In genomic region chr3R:29983073-29983544, dm6 we compare ENCODE assay signal across 4 fruit fly cellular contexts.
TF ChIP-seq lines count a peak whose summit lies in the region.

CG7896 (plus strand) TSS chr3R:29983426.

- TF ChIP-seq CTCF in whole organism, embryonic (GFP tag; optimal IDR thresholded peaks at IDR 0.05; lab: Kevin White, UChicago), result no peak

TF ChIP-seq in whole organism, embryonic, 481 proteins besides CTCF, POLR2A, EP300 and RAD21 (continues in another document):
- TF ChIP-seq CG3995 (GFP tag; optimal IDR thresholded peaks at IDR 0.05; lab: Kevin White, UChicago), result peak; percentile 26
- peak; percentile 52 for TF ChIP-seq wdn (GFP tag; IDR thresholded peaks at IDR 0.05; lab: Robert Waterston, UW)
- no peak for TF ChIP-seq ac (GFP tag; optimal IDR thresholded peaks at IDR 0.05; lab: Kevin White, UChicago)
- TF ChIP-seq esg (GFP tag; conservative IDR thresholded peaks at IDR 0.05; lab: Robert Waterston, UW), result peak; percentile 69
- TF ChIP-seq pfk (GFP tag; optimal IDR thresholded peaks at IDR 0.05; lab: Kevin White, UChicago), result no peak
- TF ChIP-seq CG17829 (tag; optimal IDR thresholded peaks at IDR 0.05; lab: Kevin White, UChicago), result peak; percentile 86
- TF ChIP-seq Dip2 (GFP tag; IDR thresholded peaks at IDR 0.05; lab: Robert Waterston, UW), result no peak
- no peak for TF ChIP-seq da (GFP tag; optimal IDR thresholded peaks at IDR 0.05; lab: Kevin White, UChicago)
- TF ChIP-seq Eip74EF (GFP tag; optimal IDR thresholded peaks at IDR 0.05; lab: Kevin White, UChicago), result peak in 1 of 2 experiments; percentile 22
- peak; percentile 76; the same call in 1 of the 3 replicates for TF ChIP-seq CG11456 (GFP tag; IDR thresholded peaks at IDR 0.05; lab: Robert Waterston, UW)
- TF ChIP-seq ham (GFP tag; IDR thresholded peaks at IDR 0.05; lab: Robert Waterston, UW), result 0 out of 2 replicates have a peak, but pooled peaks have one; percentile 38
- peak; percentile 82 for TF ChIP-seq Aef1 (GFP tag; IDR thresholded peaks at IDR 0.05; lab: Robert Waterston, UW)
- peak; percentile 56 for TF ChIP-seq ems (GFP tag; optimal IDR thresholded peaks at IDR 0.05; lab: Kevin White, UChicago)
- no peak for TF ChIP-seq fru (optimal IDR thresholded peaks at IDR 0.05; lab: Kevin White, UChicago)
- TF ChIP-seq Side (GFP tag; optimal IDR thresholded peaks at IDR 0.05; lab: Kevin White, UChicago), result no peak
- TF ChIP-seq shn (GFP tag; optimal IDR thresholded peaks at IDR 0.05; lab: Kevin White, UChicago), result no peak
- no peak for TF ChIP-seq emc (GFP tag; optimal IDR thresholded peaks at IDR 0.05; lab: Kevin White, UChicago)
- no peak for TF ChIP-seq CG14965 (GFP tag; optimal IDR thresholded peaks at IDR 0.05; lab: Kevin White, UChicago; ENCODE audit: borderline replicate concordance)
- TF ChIP-seq nmo (GFP tag; optimal IDR thresholded peaks at IDR 0.05; lab: Kevin White, UChicago), result peak; percentile 89
- peak; percentile 8 for TF ChIP-seq jing (GFP tag; optimal IDR thresholded peaks at IDR 0.05; lab: Kevin White, UChicago)
- TF ChIP-seq CG10543 (GFP tag; optimal IDR thresholded peaks at IDR 0.05; lab: Kevin White, UChicago), result peak; percentile 74
- no peak for TF ChIP-seq CG13894 (tag; optimal IDR thresholded peaks at IDR 0.05; lab: Kevin White, UChicago)
- TF ChIP-seq Med (GFP tag; lab: Kevin White, UChicago), result peak; percentile 87

TF ChIP-seq in whole organism, prepupa, 60 proteins besides CTCF, POLR2A, EP300 and RAD21 (continues in another document):
- TF ChIP-seq spab (GFP tag; optimal IDR thresholded peaks at IDR 0.05; lab: Kevin White, UChicago) (peak; percentile 69), fkh (GFP tag; optimal IDR thresholded peaks at IDR 0.05; lab: Kevin White, UChicago) (peak; percentile 12), CG31627 (GFP tag; optimal IDR thresholded peaks at IDR 0.05; lab: Kevin White, UChicago) (peak; percentile 67), CG1621 (tag; optimal IDR thresholded peaks at IDR 0.05; lab: Kevin White, UChicago) (peak; percentile 50), Eip75B (GFP tag; optimal IDR thresholded peaks at IDR 0.05; lab: Kevin White, UChicago) (peak; percentile 76), CG7368 (GFP tag; optimal IDR thresholded peaks at IDR 0.05; lab: Kevin White, UChicago) (peak; percentile 74), fd85E (GFP tag; optimal IDR thresholded peaks at IDR 0.05; lab: Kevin White, UChicago) (peak; percentile 34), dac (GFP tag; optimal IDR thresholded peaks at IDR 0.05; lab: Kevin White, UChicago) (peak; percentile 67), Ets21C (GFP tag; optimal IDR thresholded peaks at IDR 0.05; lab: Kevin White, UChicago) (peak; percentile 69), CG6792 (GFP tag; optimal IDR thresholded peaks at IDR 0.05; lab: Kevin White, UChicago) (peak; percentile 87), vri (GFP tag; optimal IDR thresholded peaks at IDR 0.05; lab: Kevin White, UChicago) (peak; percentile 72), lz (GFP tag; optimal IDR thresholded peaks at IDR 0.05; lab: Kevin White, UChicago) (peak; percentile 83), CG3919 (GFP tag; optimal IDR thresholded peaks at IDR 0.05; lab: Kevin White, UChicago) (peak; percentile 83), CG8119 (GFP tag; IDR thresholded peaks at IDR 0.05; lab: Robert Waterston, UW) (peak; percentile 93), net (GFP tag; optimal IDR thresholded peaks at IDR 0.05; lab: Kevin White, UChicago) (peak; percentile 78), svp (GFP tag; lab: Kevin White, UChicago) (peak; percentile 97), OdsH (GFP tag; optimal IDR thresholded peaks at IDR 0.05; lab: Kevin White, UChicago) (no peak), Sox102F (GFP tag; optimal IDR thresholded peaks at IDR 0.05; lab: Kevin White, UChicago) (peak; percentile 80), CG6854 (GFP tag; optimal IDR thresholded peaks at IDR 0.05; lab: Kevin White, UChicago) (peak; percentile 67), Blimp-1 (GFP tag; optimal IDR thresholded peaks at IDR 0.05; lab: Kevin White, UChicago) (peak; percentile 49), Gug (GFP tag; IDR thresholded peaks at IDR 0.05; lab: Robert Waterston, UW) (peak; percentile 80), CG11762 (GFP tag; optimal IDR thresholded peaks at IDR 0.05; lab: Kevin White, UChicago; ENCODE audit: insufficient read depth) (peak; percentile 65), fd59A (GFP tag; optimal IDR thresholded peaks at IDR 0.05; lab: Kevin White, UChicago) (peak; percentile 76), Hr38 (GFP tag; optimal IDR thresholded peaks at IDR 0.05; lab: Kevin White, UChicago) (no peak)

TF ChIP-seq in whole organism, pupa, 21 proteins besides CTCF, POLR2A, EP300 and RAD21:
- TF ChIP-seq CG12605 (GFP tag; IDR thresholded peaks at IDR 0.05; lab: Robert Waterston, UW) (peak; percentile 40; the same call in 1 of the 2 replicates), Ets98B (GFP tag; IDR thresholded peaks at IDR 0.05; lab: Robert Waterston, UW) (peak; percentile 81), Snoo (tag; optimal IDR thresholded peaks at IDR 0.05; lab: Kevin White, UChicago) (peak; percentile 78), CG4496 (GFP tag; IDR thresholded peaks at IDR 0.05; lab: Robert Waterston, UW) (peak; percentile 88), CG10348 (GFP tag; IDR thresholded peaks at IDR 0.05; lab: Robert Waterston, UW) (no peak), CG13204 (GFP tag; optimal IDR thresholded peaks at IDR 0.05; lab: Kevin White, UChicago) (peak; percentile 80), D1 (tag; optimal IDR thresholded peaks at IDR 0.05; lab: Kevin White, UChicago) (no peak), EcR (GFP tag; optimal IDR thresholded peaks at IDR 0.05; lab: Kevin White, UChicago) (no peak), rn (GFP tag; IDR thresholded peaks at IDR 0.05; lab: Robert Waterston, UW) (peak; percentile 79), CG17806 (tag; optimal IDR thresholded peaks at IDR 0.05; lab: Kevin White, UChicago) (peak; percentile 64), CG8301 (tag; optimal IDR thresholded peaks at IDR 0.05; lab: Kevin White, UChicago) (peak; percentile 76), CG14655 (GFP tag; optimal IDR thresholded peaks at IDR 0.05; lab: Kevin White, UChicago) (no peak), gl (tag; optimal IDR thresholded peaks at IDR 0.05; lab: Kevin White, UChicago) (peak; percentile 4), fd96Ca (GFP tag; IDR thresholded peaks at IDR 0.05; lab: Robert Waterston, UW) (peak; percentile 78), CG32121 (GFP tag; IDR thresholded peaks at IDR 0.05; lab: Robert Waterston, UW) (peak; percentile 91), Pif1A (GFP tag; optimal IDR thresholded peaks at IDR 0.05; lab: Kevin White, UChicago) (peak; percentile 84), CG15710 (tag; optimal IDR thresholded peaks at IDR 0.05; lab: Kevin White, UChicago) (peak; percentile 74), CG8159 (tag; optimal IDR thresholded peaks at IDR 0.05; lab: Kevin White, UChicago) (peak; percentile 83), CG34367 (tag; optimal IDR thresholded peaks at IDR 0.05; lab: Kevin White, UChicago) (peak; percentile 68), Pif1B (GFP tag; optimal IDR thresholded peaks at IDR 0.05; lab: Kevin White, UChicago) (peak; percentile 92), CG9948 (tag; optimal IDR thresholded peaks at IDR 0.05; lab: Kevin White, UChicago) (peak; percentile 67)

TF ChIP-seq in whole organism, wandering third instar larva, 38 proteins besides CTCF, POLR2A, EP300 and RAD21 (continues in another document):
- TF ChIP-seq Dif (GFP tag; optimal IDR thresholded peaks at IDR 0.05; lab: Kevin White, UChicago; ENCODE audit: partially characterized antibody) (peak; percentile 17), h (GFP tag; optimal IDR thresholded peaks at IDR 0.05; lab: Kevin White, UChicago) (peak; percentile 94), pan (optimal IDR thresholded peaks at IDR 0.05; lab: Kevin White, UChicago) (no peak), CG32264 (GFP tag; optimal IDR thresholded peaks at IDR 0.05; lab: Kevin White, UChicago) (peak; percentile 37), usp (GFP tag; optimal IDR thresholded peaks at IDR 0.05; lab: Kevin White, UChicago) (no peak), rgr (GFP tag; optimal IDR thresholded peaks at IDR 0.05; lab: Kevin White, UChicago) (peak; percentile 85), Vsx2 (GFP tag; optimal IDR thresholded peaks at IDR 0.05; lab: Kevin White, UChicago; ENCODE audit: partially characterized antibody) (peak; percentile 54), Hr83 (GFP tag; optimal IDR thresholded peaks at IDR 0.05; lab: Kevin White, UChicago; ENCODE audit: poor library complexity, severe bottlenecking) (peak; percentile 62), sv (GFP tag; optimal IDR thresholded peaks at IDR 0.05; lab: Kevin White, UChicago) (no peak), fru (GFP tag; optimal IDR thresholded peaks at IDR 0.05; lab: Kevin White, UChicago) (peak; percentile 85), CG9705 (GFP tag; optimal IDR thresholded peaks at IDR 0.05; lab: Kevin White, UChicago) (peak; percentile 78), dmrt93B (GFP tag; optimal IDR thresholded peaks at IDR 0.05; lab: Kevin White, UChicago) (peak; percentile 70), sage (GFP tag; optimal IDR thresholded peaks at IDR 0.05; lab: Kevin White, UChicago) (peak; percentile 61), dl (GFP tag; optimal IDR thresholded peaks at IDR 0.05; lab: Kevin White, UChicago; ENCODE audit: insufficient read depth in 1 of 2, partially characterized antibody in 2 of 2) (no peak), dsf (GFP tag; optimal IDR thresholded peaks at IDR 0.05; lab: Kevin White, UChicago; ENCODE audit: borderline replicate concordance) (peak; percentile 41), woc (GFP tag; optimal IDR thresholded peaks at IDR 0.05; lab: Kevin White, UChicago) (peak; percentile 95), psq (GFP tag; optimal IDR thresholded peaks at IDR 0.05; lab: Kevin White, UChicago) (peak; percentile 86), brk (GFP tag; optimal IDR thresholded peaks at IDR 0.05; lab: Kevin White, UChicago) (no peak), Myc (optimal IDR thresholded peaks at IDR 0.05; lab: Kevin White, UChicago) (no peak), Sp1 (GFP tag; optimal IDR thresholded peaks at IDR 0.05; lab: Kevin White, UChicago) (peak; percentile 85), GATAd (GFP tag; optimal IDR thresholded peaks at IDR 0.05; lab: Kevin White, UChicago) (no peak), N (GFP tag; optimal IDR thresholded peaks at IDR 0.05; lab: Kevin White, UChicago) (no peak), Rel (GFP tag; optimal IDR thresholded peaks at IDR 0.05; lab: Kevin White, UChicago) (peak; percentile 83), Rel (tag; optimal IDR thresholded peaks at IDR 0.05; lab: Kevin White, UChicago) (peak; percentile 59), Hr78 (GFP tag; optimal IDR thresholded peaks at IDR 0.05; lab: Kevin White, UChicago) (no peak), CrebA (GFP tag; optimal IDR thresholded peaks at IDR 0.05; lab: Kevin White, UChicago; ENCODE audit: borderline replicate concordance) (no peak), ey (GFP tag; optimal IDR thresholded peaks at IDR 0.05; lab: Kevin White, UChicago) (peak; percentile 76), HLH106 (tag; optimal IDR thresholded peaks at IDR 0.05; lab: Kevin White, UChicago) (peak; percentile 93), Jra (GFP tag; optimal IDR thresholded peaks at IDR 0.05; lab: Kevin White, UChicago) (no peak), Abd-B (GFP tag; optimal IDR thresholded peaks at IDR 0.05; lab: Kevin White, UChicago) (no peak), Hnf4 (GFP tag; optimal IDR thresholded peaks at IDR 0.05; lab: Kevin White, UChicago) (no peak)

Comparison
In these comparisons a context has a peak if more than half of its experiments do, and no peak if none do; other contexts are left out.
1. Of the 7 proteins assayed by ChIP-seq in both whole organism, embryonic and whole organism, prepupa: peak only in whole organism, embryonic: none; only in whole organism, prepupa: Hr39 and Lpt; in both: Blimp-1, CG16779, CG6854, Gug and Sox102F; in neither: 0.